Fruit fly (Drosophila melanogaster) S2 (cell line): ENCODE data around the gene Non2.

Source experiments
- CG8478 ChIP-seq: fragments of >200 bp; optimal IDR thresholded peaks from 2 replicates; lab custom pipeline; 2018
- CTCF ChIP-seq, 2 experiments: fragments of >200 bp; optimal IDR thresholded peaks; 2 replicates each; lab custom pipeline; 2018

DNA sequence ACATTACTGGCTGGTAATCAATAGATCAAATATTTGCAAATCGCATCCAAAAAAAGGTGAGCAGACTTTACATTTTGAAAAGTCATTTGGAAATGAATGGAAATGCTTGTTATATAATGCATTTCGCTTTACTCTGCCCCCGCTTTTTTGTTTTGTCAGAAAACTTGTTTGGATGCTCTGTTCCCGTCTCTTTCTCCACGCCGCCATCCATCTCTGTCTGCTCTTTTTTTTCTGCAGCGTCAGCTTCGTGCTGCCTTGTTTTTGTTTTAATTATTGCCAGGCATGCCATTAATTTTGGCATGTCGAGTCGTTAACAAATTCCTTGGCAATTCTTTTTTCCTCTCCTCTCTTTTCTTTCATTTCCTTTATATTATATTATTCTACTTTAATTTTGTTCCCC lies 34.6 kb downstream of the Non2 start:
- TF ChIP-seq CG8478 (no peak), CTCF (optimal IDR thresholded peaks at IDR 0.05; lab: Kevin White, UChicago) (no peak)
